Worm (Caenorhabditis elegans) whole organism, young adult: ENCODE data around the gene F11A10.6.

Source experiments
- B0261.1 ChIP-seq: sonication (generic microtip); optimal IDR thresholded peaks from 2 replicates; lab custom pipeline; 2016; ENCODE audit warnings: mild to moderate bottlenecking, missing genetic modification characterization, moderate library complexity, missing compliant biosample characterization
- Y53G8AR.9 ChIP-seq: fragments of 200-800 bp; sonication (Bioruptor generic); conservative IDR thresholded peaks from 2 replicates; pipeline ENCODE4 v1.3.6; 2022; ENCODE audit warnings: missing genetic modification reagents, missing genetic modification characterization, missing compliant biosample characterization
- dpl-1 ChIP-seq: fragments of 150-350 bp; optimal IDR thresholded peaks from 2 replicates; lab custom pipeline; 2014; ENCODE audit warnings: missing biosample characterization, missing genetic modification reagents, missing genetic modification characterization
- lsy-27 ChIP-seq: sonication (generic microtip); optimal IDR thresholded peaks from 2 replicates; lab custom pipeline; 2017; ENCODE audit warnings: missing genetic modification characterization, mild to moderate bottlenecking, missing compliant biosample characterization, antibody characterized with exemption, missing genotype, borderline replicate concordance; ENCODE audit not compliant: insufficient read depth
- tbx-9 ChIP-seq: sonication (generic microtip); optimal IDR thresholded peaks from 2 replicates; lab custom pipeline; 2016; ENCODE audit warnings: borderline replicate concordance, missing genetic modification characterization, inconsistent platforms, missing compliant biosample characterization
- unc-62 ChIP-seq: fragments of 150-350 bp; optimal IDR thresholded peaks from 2 replicates; lab custom pipeline; 2014; ENCODE audit warnings: missing biosample characterization, missing genetic modification reagents, missing genetic modification characterization

DNA sequence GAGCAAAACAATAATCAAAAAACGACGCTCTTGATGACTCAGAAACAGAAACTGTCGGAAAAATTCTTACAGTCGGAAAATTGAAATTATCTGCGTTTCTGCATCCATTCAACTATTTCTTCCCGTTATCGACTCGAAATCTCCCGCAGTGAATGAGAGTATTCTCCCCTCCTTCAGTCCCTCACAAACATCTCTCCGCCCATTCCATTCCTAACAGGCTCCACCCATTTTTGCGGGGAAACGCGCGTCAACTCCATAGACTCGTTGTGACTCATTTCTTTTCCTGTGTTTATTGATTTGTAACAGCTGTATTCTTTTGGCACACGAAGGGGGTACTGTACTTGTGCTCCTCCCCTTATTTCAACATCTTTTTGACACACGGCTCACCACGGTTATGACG lies 38.4 kb upstream of the F11A10.6 start:
- TF ChIP-seq tbx-9 (tag; lab: Kevin White, UChicago) (no peak), B0261.1 (tag; lab: Kevin White, UChicago) (no peak), lsy-27 (tag; lab: Kevin White, UChicago) (no peak), dpl-1 (GFP tag; lab: Kevin White, UChicago) (no peak), unc-62 (GFP tag; lab: Kevin White, UChicago) (no peak), Y53G8AR.9 (GFP tag; lab: Robert Waterston, UW) (no peak)
